Fruit fly (Drosophila melanogaster) Kc167 (cell line): ENCODE data around the gene tll.

Source experiments
- Myc ChIP-seq: fragments of >200 bp; optimal IDR thresholded peaks from 2 replicates; lab custom pipeline; 2017; ENCODE audit warnings: missing external identifiers
- Sin3A ChIP-seq: fragments of >200 bp; optimal IDR thresholded peaks from 2 replicates; lab custom pipeline; 2018; ENCODE audit warnings: missing external identifiers
- h ChIP-seq: fragments of >200 bp; optimal IDR thresholded peaks from 3 replicates; lab custom pipeline; 2018; ENCODE audit warnings: missing external identifiers
- insv ChIP-seq: fragments of >200 bp; optimal IDR thresholded peaks from 3 replicates; lab custom pipeline; 2018; ENCODE audit warnings: missing external identifiers
- psq ChIP-seq: fragments of >200 bp; optimal IDR thresholded peaks from 2 replicates; lab custom pipeline; 2017; ENCODE audit warnings: missing external identifiers
- ttk ChIP-seq: sonication (Bioruptor generic); optimal IDR thresholded peaks from 2 replicates; lab custom pipeline; 2017; ENCODE audit warnings: missing external identifiers

The tll gene

DNA sequence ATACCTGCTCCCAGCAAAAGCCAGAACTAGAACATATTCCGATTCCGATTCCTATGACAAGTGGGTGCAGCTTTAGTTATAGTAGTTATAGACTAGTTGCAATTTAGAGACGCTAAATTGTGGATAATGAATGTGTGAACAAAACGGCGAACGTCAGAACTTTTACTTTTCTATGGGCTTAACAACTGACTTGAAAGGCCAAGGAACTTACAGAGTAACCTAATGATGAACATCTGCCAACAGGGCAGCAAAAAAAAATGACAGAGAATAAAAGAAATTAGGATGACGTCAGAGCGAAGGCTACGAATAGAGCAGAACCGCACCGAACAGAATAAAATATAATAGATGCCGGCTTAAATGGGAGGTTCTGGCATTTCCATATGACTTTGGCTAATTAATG, 20.0 kb upstream of the tll start:
- no peak for TF ChIP-seq ttk
- no peak for TF ChIP-seq h (lab: Kevin White, UChicago)
- no peak for TF ChIP-seq Myc (lab: Kevin White, UChicago)
- no peak for TF ChIP-seq Sin3A
- no peak for TF ChIP-seq insv (lab: Kevin White, UChicago)
- TF ChIP-seq psq: no peak

DNA sequence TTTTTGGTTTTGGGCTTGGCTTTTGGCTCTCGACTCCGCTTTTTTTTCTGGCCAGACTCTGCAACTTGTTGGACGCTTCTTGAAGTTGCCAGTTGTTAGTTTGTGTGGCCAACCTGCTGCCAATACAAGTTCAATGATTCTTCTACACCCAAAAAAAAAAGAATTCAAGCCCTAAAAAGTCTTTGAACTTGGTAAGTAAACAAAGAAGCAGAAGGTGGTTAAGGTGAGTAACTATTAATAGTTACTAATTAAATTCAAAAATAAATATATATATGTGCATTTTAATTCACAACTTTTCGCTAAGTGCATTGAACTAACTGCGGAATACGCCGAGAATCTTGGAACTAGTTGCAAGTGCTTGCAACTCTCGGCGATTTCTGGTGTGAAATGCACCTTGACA, 19.0 kb upstream of the tll start:
- TF ChIP-seq psq (no peak), Myc (lab: Kevin White, UChicago) (no peak), ttk (no peak), insv (lab: Kevin White, UChicago) (no peak), Sin3A (no peak), h (lab: Kevin White, UChicago) (no peak)

DNA sequence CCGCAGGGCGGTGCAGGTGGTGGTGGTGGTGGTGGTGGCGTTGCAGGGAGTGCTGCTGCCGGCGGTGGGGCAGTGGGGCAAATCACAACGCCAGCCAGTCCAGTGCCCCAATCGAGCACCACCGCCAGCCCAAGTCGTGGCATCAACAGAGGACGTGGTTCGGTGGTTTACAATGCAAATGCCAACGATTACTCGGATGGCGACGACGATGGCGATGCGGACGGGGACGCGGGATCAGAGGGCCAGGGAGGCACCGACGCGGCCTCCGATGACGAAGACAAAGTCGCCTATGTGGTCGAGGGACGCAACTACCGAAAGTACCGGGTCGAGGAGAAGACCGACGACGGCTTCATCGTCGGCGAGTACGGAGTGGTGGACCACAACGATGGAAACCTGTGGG, 11.4 kb upstream of the tll start:
- TF ChIP-seq insv (lab: Kevin White, UChicago): no peak
- no peak for TF ChIP-seq ttk
- no peak for TF ChIP-seq Sin3A
- TF ChIP-seq Myc (lab: Kevin White, UChicago): no peak
- no peak for TF ChIP-seq psq
- TF ChIP-seq h (lab: Kevin White, UChicago): no peak

DNA sequence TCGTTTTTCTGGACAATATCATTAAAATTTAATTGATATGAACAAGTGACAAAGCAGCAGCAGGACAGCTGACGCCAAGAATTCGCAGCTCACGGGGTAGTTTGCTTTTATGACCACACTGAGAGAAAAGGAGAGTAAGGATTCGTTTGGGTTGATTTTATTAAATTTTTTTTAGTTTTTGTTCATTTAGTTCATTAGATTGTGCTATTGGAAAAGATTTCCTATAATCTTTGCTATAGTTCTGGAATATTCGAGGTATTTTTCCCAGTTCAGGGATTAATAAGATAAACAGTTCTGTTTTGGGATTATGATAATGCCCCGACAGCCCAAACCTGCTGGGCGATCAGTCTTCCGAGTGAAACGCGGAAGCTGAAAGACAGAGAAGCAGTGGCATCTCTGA, 9.9 kb upstream of the tll start:
- TF ChIP-seq insv (lab: Kevin White, UChicago) (no peak), h (lab: Kevin White, UChicago) (no peak), psq (no peak), Myc (lab: Kevin White, UChicago) (no peak)

DNA sequence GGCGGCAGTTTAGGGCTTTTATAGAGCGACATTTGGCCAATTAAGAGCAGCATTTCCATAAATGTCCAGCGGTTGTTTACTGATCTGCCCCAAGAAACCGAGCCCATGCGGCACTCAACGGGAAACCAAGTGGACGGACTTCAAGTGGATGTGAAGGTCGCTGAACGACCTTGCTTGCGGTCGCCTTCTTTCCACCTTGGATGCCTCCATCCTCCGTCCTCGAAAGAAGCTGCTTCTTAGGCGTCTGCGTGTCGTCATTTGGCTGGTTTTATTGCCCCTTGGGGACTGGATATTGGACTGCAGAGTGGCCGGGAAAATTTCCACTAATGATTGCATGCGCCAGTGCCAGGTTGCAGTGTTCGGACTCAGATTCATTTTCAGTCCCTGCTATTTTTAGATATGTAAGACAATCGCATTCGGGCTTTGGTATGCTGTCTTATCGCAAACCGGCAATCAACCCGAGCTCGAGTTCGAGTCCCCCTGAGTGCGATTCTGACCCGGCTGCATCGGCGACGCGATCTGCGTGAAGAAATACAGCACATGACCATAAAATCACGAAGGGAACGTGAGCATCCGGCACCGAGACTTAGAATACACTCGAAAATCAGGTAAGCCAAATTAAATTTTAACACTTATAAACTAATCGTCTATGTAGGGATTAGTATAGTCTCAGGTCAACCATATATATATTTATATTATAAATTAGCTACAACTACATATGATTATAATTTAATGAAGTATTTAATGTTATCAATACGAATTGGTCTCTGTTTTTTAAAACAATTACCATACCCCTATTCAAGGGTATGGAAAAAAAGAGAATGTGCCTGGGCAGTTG, 9.3 kb upstream of the tll start:
- no peak for TF ChIP-seq Myc (lab: Kevin White, UChicago)
- no peak for TF ChIP-seq ttk
- TF ChIP-seq insv (lab: Kevin White, UChicago): no peak
- TF ChIP-seq psq: no peak
- no peak for TF ChIP-seq Sin3A
- no peak for TF ChIP-seq h (lab: Kevin White, UChicago)

DNA sequence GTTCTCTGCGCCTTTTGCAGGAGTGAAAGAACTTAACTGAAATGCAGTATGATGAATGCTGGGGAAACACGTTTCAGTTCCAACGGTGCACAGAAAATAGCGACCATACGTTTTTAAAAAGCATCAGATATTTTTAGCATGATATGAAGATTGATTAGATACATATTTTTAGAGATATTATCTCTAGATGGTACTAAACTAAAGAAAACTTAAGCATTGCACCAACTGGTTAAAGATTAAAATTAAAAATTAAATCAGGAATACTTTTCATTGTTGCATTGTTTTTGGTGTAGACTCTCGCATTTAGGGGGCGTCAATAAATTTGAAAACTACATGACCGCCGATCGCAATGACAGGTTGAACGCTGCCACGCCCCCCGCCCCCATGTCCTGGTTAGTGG, 8.4 kb upstream of the tll start:
- no peak for TF ChIP-seq h (lab: Kevin White, UChicago)
- TF ChIP-seq psq: no peak
- TF ChIP-seq insv (lab: Kevin White, UChicago): no peak
- TF ChIP-seq Sin3A: no peak
- TF ChIP-seq ttk: no peak
- TF ChIP-seq Myc (lab: Kevin White, UChicago): no peak

DNA sequence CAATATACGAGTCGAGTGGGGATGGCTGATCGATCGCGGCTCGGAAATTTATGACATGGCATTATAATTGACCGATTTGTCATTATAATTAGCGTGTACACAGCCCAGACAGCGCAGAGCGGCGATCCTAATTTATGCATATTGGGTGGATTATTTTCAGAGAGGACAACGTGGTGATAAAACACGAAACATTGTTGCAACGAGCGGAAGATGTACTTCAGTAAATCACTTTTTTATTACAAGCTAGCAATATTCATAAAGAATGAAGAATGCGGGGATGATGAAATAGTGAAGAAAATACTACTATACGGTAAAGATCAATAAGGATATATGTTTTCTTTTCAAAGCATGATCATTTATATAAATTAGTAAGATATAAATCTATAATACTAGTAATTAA, 7.7 kb upstream of the tll start:
- TF ChIP-seq insv (lab: Kevin White, UChicago) (no peak), h (lab: Kevin White, UChicago) (no peak), Sin3A (no peak), psq (no peak), ttk (no peak), Myc (lab: Kevin White, UChicago) (no peak)

DNA sequence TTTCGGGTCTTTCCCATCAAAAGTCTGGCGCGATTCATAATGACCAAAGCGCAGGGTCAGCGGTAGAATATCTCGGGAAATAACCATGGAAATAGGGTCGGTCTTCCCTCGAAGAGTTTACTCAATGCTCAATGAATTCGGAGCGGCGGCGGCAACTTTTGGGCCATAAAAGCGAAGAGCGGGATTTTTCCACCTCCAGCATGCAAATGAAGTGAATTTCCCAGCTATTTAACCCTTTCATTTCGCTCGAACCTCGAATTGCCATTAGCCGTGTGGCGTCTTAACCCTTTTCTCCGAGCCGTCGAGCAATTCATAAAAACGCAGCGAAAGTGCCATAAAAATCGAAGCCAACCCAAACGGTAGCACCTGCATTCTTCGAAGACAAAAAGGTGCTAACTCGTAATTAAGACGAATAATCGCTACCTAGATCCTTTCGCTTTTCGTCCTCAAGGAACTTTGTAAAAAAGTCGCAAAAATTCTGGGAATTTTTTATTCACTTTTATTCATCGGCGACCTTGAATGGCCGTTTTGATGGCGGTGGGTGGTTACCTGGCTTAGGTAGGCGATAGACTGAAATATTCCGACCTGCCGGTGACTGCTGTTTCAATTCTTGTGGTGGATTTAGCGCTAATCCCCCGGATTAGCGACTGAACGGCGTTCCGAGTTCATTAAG, 2.5 kb upstream of the tll start:
- TF ChIP-seq h (lab: Kevin White, UChicago): no peak
- no peak for TF ChIP-seq psq
- TF ChIP-seq ttk: no peak
- TF ChIP-seq insv (lab: Kevin White, UChicago): no peak
- TF ChIP-seq Myc (lab: Kevin White, UChicago): no peak

DNA sequence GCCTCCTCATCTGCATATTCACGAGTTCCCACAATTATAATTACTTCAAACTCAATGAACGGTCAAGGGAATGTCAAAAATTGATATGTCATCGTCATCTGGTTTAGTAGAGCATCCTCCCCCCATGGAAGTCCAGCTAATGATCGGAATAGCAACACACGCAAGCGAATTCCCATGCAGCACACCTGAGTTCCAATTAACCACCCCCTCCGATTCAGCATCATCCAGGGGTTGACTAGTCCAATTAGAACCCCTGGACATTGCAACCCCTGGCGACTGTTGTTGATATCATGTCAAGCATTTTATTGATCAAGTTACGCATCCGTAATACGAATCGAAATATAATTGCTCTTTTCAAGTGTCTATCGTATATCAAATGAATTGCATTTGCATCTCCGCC, 1.7 kb upstream of the tll start:
- no peak for TF ChIP-seq h (lab: Kevin White, UChicago)
- no peak for TF ChIP-seq Myc (lab: Kevin White, UChicago)
- TF ChIP-seq ttk: no peak
- no peak for TF ChIP-seq psq
- no peak for TF ChIP-seq Sin3A
- no peak for TF ChIP-seq insv (lab: Kevin White, UChicago)

DNA sequence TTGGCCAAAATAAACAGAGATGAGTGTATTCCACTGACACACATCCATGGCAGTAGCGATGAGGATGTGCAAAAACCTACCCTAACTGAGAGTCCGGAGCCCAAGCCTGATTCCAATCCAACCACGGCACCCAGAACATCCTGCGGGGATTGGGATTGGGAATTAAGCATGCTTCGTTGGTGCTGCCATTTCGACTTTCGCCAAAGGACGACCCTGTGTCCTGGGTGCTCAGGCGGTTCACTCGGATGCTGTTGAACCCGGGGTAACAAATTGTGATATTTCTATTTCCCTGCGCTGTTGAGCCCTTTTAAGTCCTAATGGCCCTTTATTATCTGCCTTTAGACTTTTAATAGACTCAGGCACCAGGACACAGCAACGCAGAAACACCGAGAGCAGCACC, 3.1 kb downstream of the tll start:
- no peak for TF ChIP-seq psq

DNA sequence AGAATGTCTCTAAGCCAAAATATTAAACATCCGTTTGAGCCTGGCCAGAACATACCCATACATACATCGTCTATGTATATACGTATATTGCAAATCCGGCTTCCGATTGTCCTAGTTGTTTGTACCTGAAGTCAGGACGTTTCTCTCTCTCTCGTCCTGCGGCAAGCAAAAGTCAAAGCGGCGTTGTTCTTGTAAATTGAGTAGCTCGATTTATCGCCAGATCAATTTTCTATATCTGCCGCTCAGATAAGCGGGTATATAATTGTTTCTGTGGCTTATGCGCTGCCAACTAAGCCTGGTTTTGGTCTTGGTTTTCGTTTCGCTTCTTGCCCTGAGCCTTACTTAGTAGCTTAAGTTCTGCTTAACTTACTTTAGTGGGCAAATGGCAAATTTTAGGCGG, 4.5 kb downstream of the tll start:
- TF ChIP-seq insv (lab: Kevin White, UChicago) (no peak), h (lab: Kevin White, UChicago) (no peak), Sin3A (no peak), Myc (lab: Kevin White, UChicago) (no peak), ttk (no peak), psq (no peak)

DNA sequence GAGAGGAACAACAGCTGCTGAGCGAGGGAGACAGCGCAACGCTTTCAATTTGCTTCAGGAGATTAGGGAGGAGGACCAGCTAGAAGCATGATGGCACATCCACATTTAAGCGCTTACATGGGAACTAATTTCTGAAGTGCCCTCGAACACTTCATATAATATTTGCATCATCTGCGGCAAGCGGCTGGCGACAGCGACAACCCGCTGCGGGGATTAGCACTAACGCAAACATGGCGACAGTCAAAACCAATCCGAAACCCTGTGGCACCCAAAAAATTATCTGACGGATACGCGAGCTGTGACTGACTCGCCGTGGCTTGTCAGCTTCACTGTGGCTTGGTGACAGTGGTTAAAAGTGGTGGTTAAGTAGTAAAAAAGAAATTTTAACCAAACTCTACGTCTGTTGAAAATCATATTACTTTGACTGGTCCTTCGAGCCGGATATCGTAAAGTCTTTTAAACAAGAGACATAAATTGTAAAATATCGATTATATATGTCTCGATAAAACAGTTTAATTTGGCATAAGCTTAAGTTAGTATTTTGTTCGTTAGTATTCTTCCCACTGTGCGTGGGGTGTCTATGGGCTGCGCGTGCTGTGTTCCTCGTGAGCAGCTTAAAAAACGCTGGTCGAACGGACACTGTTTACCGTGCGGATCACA, 7.9 kb downstream of the tll start:
- no peak for TF ChIP-seq Myc (lab: Kevin White, UChicago)
- no peak for TF ChIP-seq Sin3A
- no peak for TF ChIP-seq insv (lab: Kevin White, UChicago)
- no peak for TF ChIP-seq h (lab: Kevin White, UChicago)
- no peak for TF ChIP-seq ttk

DNA sequence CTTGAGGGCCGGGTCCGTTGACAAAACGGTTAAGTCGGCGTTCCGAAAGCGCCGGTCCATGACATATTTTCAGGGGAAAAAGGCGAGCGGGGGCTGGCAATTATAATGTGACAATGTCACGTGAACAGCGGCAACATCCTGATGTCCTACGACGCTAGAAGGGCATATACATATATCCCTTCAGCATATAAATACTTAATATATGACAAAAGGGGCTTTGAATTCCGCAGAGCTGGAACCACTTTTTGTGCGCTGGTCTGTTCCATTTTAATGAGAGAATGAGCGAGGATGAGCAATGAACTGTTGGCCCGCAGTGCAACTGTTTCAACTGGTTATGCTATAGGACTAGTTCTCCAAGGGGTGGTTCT, 8.4 kb downstream of the tll start:
- TF ChIP-seq insv (lab: Kevin White, UChicago): no peak
- no peak for TF ChIP-seq psq
- TF ChIP-seq ttk: no peak
- no peak for TF ChIP-seq h (lab: Kevin White, UChicago)
- no peak for TF ChIP-seq Sin3A
- TF ChIP-seq Myc (lab: Kevin White, UChicago): no peak
